Worm (Caenorhabditis elegans): ENCODE data around the gene hsp-17.
A peak's percentile ranks its signal among the peaks of the same experiment; 100 is the strongest.

hsp-17 gene

ce11 chrV:8428585-8429414 lies 43.1 kb upstream of the hsp-17 start (continued):
- TF ChIP-seq efl-1 (optimal IDR thresholded peaks at IDR 0.05), result peak; percentile 59 to 66
- TF ChIP-seq efl-1 (GFP tag; optimal IDR thresholded peaks at IDR 0.05 in 1 of 2), result no peak
- no peak for TF ChIP-seq ztf-11 (tag; optimal IDR thresholded peaks at IDR 0.05)
- peak in 1 of 2 experiments; percentile 11 for TF ChIP-seq lin-35 (GFP tag; optimal IDR thresholded peaks at IDR 0.05)
- TF ChIP-seq nhr-20 (tag; optimal IDR thresholded peaks at IDR 0.05), result peak; percentile 3
- no peak for TF ChIP-seq fkh-4 (tag; optimal IDR thresholded peaks at IDR 0.05; ENCODE audit: borderline replicate concordance)
- no peak for TF ChIP-seq ces-1 (GFP tag; optimal IDR thresholded peaks at IDR 0.05)
- no peak for TF ChIP-seq unc-30 (tag; optimal IDR thresholded peaks at IDR 0.05)
- TF ChIP-seq mdl-1 (tag; optimal IDR thresholded peaks at IDR 0.05), result peak in 1 of 2 experiments; percentile 28
- no peak for TF ChIP-seq pag-3 (tag; optimal IDR thresholded peaks at IDR 0.05; ENCODE audit: borderline replicate concordance, insufficient read depth)
- TF ChIP-seq pax-3 (tag; optimal IDR thresholded peaks at IDR 0.05), result no peak
- TF ChIP-seq nhr-28 (tag; optimal IDR thresholded peaks at IDR 0.05), result no peak
- no peak for TF ChIP-seq ceh-88 (GFP tag; IDR thresholded peaks at IDR 0.05)
- no peak for TF ChIP-seq zag-1 (tag; optimal IDR thresholded peaks at IDR 0.05)
- TF ChIP-seq nhr-11 (tag; optimal IDR thresholded peaks at IDR 0.05), result no peak
- TF ChIP-seq nhr-12 (tag; optimal IDR thresholded peaks at IDR 0.05), result no peak
- no peak for TF ChIP-seq fkh-10 (GFP tag; optimal IDR thresholded peaks at IDR 0.05)
- TF ChIP-seq lsy-2 (tag; optimal IDR thresholded peaks at IDR 0.05), result peak; percentile 6 to 24
- TF ChIP-seq jun-1 (tag; optimal IDR thresholded peaks at IDR 0.05), result no peak
- TF ChIP-seq lin-14 (GFP tag; optimal IDR thresholded peaks at IDR 0.05), result peak; percentile 78
- TF ChIP-seq skn-1 (tag; optimal IDR thresholded peaks at IDR 0.05), result no peak
- no peak for TF ChIP-seq hpl-2 (GFP tag; optimal IDR thresholded peaks at IDR 0.05)
- TF ChIP-seq nhr-76 (tag; optimal IDR thresholded peaks at IDR 0.05), result no peak
- no peak; the same call in 1 of the 2 replicates for TF ChIP-seq isw-1 (GFP tag; IDR thresholded peaks at IDR 0.05)
- TF ChIP-seq C04F5.9 (tag; optimal IDR thresholded peaks at IDR 0.05), result no peak
- TF ChIP-seq unc-98 (GFP tag; IDR thresholded peaks at IDR 0.05), result no peak
- no peak for TF ChIP-seq C34B4.2 (tag; optimal IDR thresholded peaks at IDR 0.05)
- no peak for TF ChIP-seq pqm-1 (tag; optimal IDR thresholded peaks at IDR 0.05)
- peak; percentile 69 for TF ChIP-seq rnt-1 (tag; optimal IDR thresholded peaks at IDR 0.05)
- TF ChIP-seq snu-23 (GFP tag; optimal IDR thresholded peaks at IDR 0.05), result peak; percentile 34
- TF ChIP-seq unc-62 (GFP tag; optimal IDR thresholded peaks at IDR 0.05), result no peak
- no peak for TF ChIP-seq alr-1 (tag; optimal IDR thresholded peaks at IDR 0.05; ENCODE audit: borderline replicate concordance)
- TF ChIP-seq tlp-1 (tag; optimal IDR thresholded peaks at IDR 0.05), result no peak
- no peak for TF ChIP-seq lin-15B (tag; optimal IDR thresholded peaks at IDR 0.05)

- TF ChIP-seq nhr-28 (tag; optimal IDR thresholded peaks at IDR 0.05), result no peak
- TF ChIP-seq skn-1 (tag; optimal IDR thresholded peaks at IDR 0.05), result no peak
- TF ChIP-seq lin-14 (GFP tag; optimal IDR thresholded peaks at IDR 0.05), result peak; percentile 47
- TF ChIP-seq nhr-85 (tag), result peak; percentile 82
- TF ChIP-seq fkh-4 (tag; optimal IDR thresholded peaks at IDR 0.05; ENCODE audit: borderline replicate concordance), result no peak
- peak; percentile 19 for TF ChIP-seq unc-130 (tag; optimal IDR thresholded peaks at IDR 0.05)
- TF ChIP-seq nhr-20 (tag; optimal IDR thresholded peaks at IDR 0.05), result peak; percentile 73
- TF ChIP-seq unc-62 (GFP tag; optimal IDR thresholded peaks at IDR 0.05), result no peak
- TF ChIP-seq nhr-71 (tag; optimal IDR thresholded peaks at IDR 0.05), result peak; percentile 52
- TF ChIP-seq nhr-11 (tag; optimal IDR thresholded peaks at IDR 0.05), result no peak
- TF ChIP-seq mdl-1 (tag; optimal IDR thresholded peaks at IDR 0.05), result peak in 1 of 2 experiments; percentile 4
- TF ChIP-seq lin-35 (GFP tag; optimal IDR thresholded peaks at IDR 0.05), result peak in 1 of 2 experiments; percentile 27
- no peak for TF ChIP-seq irx-1 (tag; optimal IDR thresholded peaks at IDR 0.05)
- TF ChIP-seq sox-4 (tag; optimal IDR thresholded peaks at IDR 0.05), result no peak
- TF ChIP-seq snu-23 (GFP tag; optimal IDR thresholded peaks at IDR 0.05), result peak; percentile 26
- no peak for TF ChIP-seq pag-3 (tag; optimal IDR thresholded peaks at IDR 0.05; ENCODE audit: borderline replicate concordance, insufficient read depth)
- peak; percentile 73 for TF ChIP-seq blmp-1 (tag; optimal IDR thresholded peaks at IDR 0.05)
- no peak for TF ChIP-seq hpl-2 (GFP tag; optimal IDR thresholded peaks at IDR 0.05)
- TF ChIP-seq elt-2 (tag; optimal IDR thresholded peaks at IDR 0.05), result peak; percentile 51
- TF ChIP-seq elt-3 (tag; optimal IDR thresholded peaks at IDR 0.05), result peak in 2 of 6 experiments; percentile 27 to 88
Measured at ce11 chrV:8426741-8427457, 41.2 kb upstream of the hsp-17 start.
